Fruit fly (Drosophila melanogaster) whole organism, embryonic: Measurements from ENCODE around the gene CG32425.

Source experiments
- BEAF-32 ChIP-seq: fragments of 200-800 bp; sonication (Bioruptor generic); optimal IDR thresholded peaks from 3 replicates; lab custom pipeline; 2017; ENCODE audit warnings: missing biosample characterization, missing genetic modification characterization, mild to moderate bottlenecking, moderate library complexity, missing genetic modification reagents
- CG10147 ChIP-seq: fragments of 200-800 bp; sonication (Bioruptor generic); optimal IDR thresholded peaks from 2 replicates; lab custom pipeline; 2019; ENCODE audit warnings: missing biosample characterization, mild to moderate bottlenecking, missing genetic modification characterization, moderate library complexity
- CG10274 ChIP-seq: fragments of 200-800 bp; sonication (Bioruptor generic); optimal IDR thresholded peaks from 3 replicates; lab custom pipeline; 2017; ENCODE audit warnings: missing biosample characterization, mild to moderate bottlenecking, missing genetic modification characterization
- CG10979 ChIP-seq: fragments of 200-800 bp; sonication (Bioruptor generic); optimal IDR thresholded peaks from 2 replicates; lab custom pipeline; 2018; ENCODE audit warnings: missing biosample characterization, mild to moderate bottlenecking, missing genetic modification characterization, moderate library complexity
- CG11560 ChIP-seq: fragments of 200-800 bp; sonication (Bioruptor generic); IDR thresholded peaks from 3 replicates; pipeline ENCODE4 v1.3.6; 2022; ENCODE audit warnings: missing biosample characterization, missing genetic modification characterization
- CG11696 ChIP-seq: fragments of 200-800 bp; sonication (Bioruptor generic); IDR thresholded peaks from 2 replicates; pipeline ENCODE4 v1.3.6; 2022; ENCODE audit warnings: missing biosample characterization, missing genetic modification characterization
- CG12071 ChIP-seq: fragments of 200-800 bp; sonication (Bioruptor generic); optimal IDR thresholded peaks from 3 replicates; lab custom pipeline; 2018; ENCODE audit warnings: missing biosample characterization, mild to moderate bottlenecking, missing genetic modification characterization
- CG12155 ChIP-seq: fragments of 200-800 bp; sonication (Bioruptor generic); optimal IDR thresholded peaks from 3 replicates; lab custom pipeline; 2016; ENCODE audit warnings: missing biosample characterization, missing genetic modification characterization
- CG13424 ChIP-seq: fragments of 200-800 bp; sonication (Bioruptor generic); optimal IDR thresholded peaks from 2 replicates; lab custom pipeline; 2019; ENCODE audit warnings: missing biosample characterization, mild to moderate bottlenecking, missing genetic modification characterization, moderate library complexity
- CG15479 ChIP-seq: fragments of 200-800 bp; sonication (Bioruptor generic); optimal IDR thresholded peaks from 3 replicates; lab custom pipeline; 2019; ENCODE audit warnings: missing biosample characterization, mild to moderate bottlenecking, missing genetic modification characterization, moderate library complexity
- CG17186 ChIP-seq: fragments of 200-800 bp; sonication (Bioruptor generic); optimal IDR thresholded peaks from 3 replicates; lab custom pipeline; 2017; ENCODE audit warnings: missing biosample characterization, missing genetic modification reagents, missing genetic modification characterization
- CG18599 ChIP-seq: fragments of 200-800 bp; sonication (Bioruptor generic); optimal IDR thresholded peaks from 3 replicates; lab custom pipeline; 2017; ENCODE audit warnings: missing biosample characterization, missing genetic modification characterization, mild to moderate bottlenecking, moderate library complexity, missing genetic modification reagents
- CG2120 ChIP-seq: fragments of 200-800 bp; sonication (Bioruptor generic); optimal IDR thresholded peaks from 3 replicates; lab custom pipeline; 2016; ENCODE audit warnings: missing biosample characterization, missing genetic modification characterization
- CG31388 ChIP-seq: fragments of 200-800 bp; sonication (Bioruptor generic); optimal IDR thresholded peaks from 2 replicates; lab custom pipeline; 2016; ENCODE audit warnings: missing biosample characterization, missing genetic modification characterization
- CG7556 ChIP-seq: fragments of 200-800 bp; sonication (Bioruptor generic); optimal IDR thresholded peaks from 2 replicates; lab custom pipeline; 2017; ENCODE audit warnings: missing biosample characterization, mild to moderate bottlenecking, missing genetic modification characterization
- CG8765 ChIP-seq: fragments of 200-800 bp; sonication (Bioruptor generic); IDR thresholded peaks from 2 replicates; pipeline ENCODE4 v1.3.6; 2022; ENCODE audit warnings: missing biosample characterization, missing genetic modification characterization
- CG9797 ChIP-seq: fragments of 200-800 bp; sonication (Bioruptor generic); optimal IDR thresholded peaks from 3 replicates; lab custom pipeline; 2018; ENCODE audit warnings: missing biosample characterization, mild to moderate bottlenecking, missing genetic modification characterization
- D19A ChIP-seq: fragments of 200-800 bp; optimal IDR thresholded peaks from 3 replicates; lab custom pipeline; 2019; ENCODE audit warnings: missing biosample characterization, mild to moderate bottlenecking, missing genetic modification characterization, moderate library complexity
- Doc2 ChIP-seq: fragments of 200-800 bp; sonication (Bioruptor generic); IDR thresholded peaks from 2 replicates; pipeline ENCODE4 v1.3.6; 2022; ENCODE audit warnings: missing biosample characterization, missing genetic modification characterization
- Hmx ChIP-seq: fragments of 200-800 bp; sonication (Bioruptor generic); optimal IDR thresholded peaks from 2 replicates; lab custom pipeline; 2016; ENCODE audit warnings: missing biosample characterization, missing genetic modification characterization
- Lhr ChIP-seq: fragments of 200-800 bp; sonication (Bioruptor generic); optimal IDR thresholded peaks from 3 replicates; lab custom pipeline; 2017; ENCODE audit warnings: mild to moderate bottlenecking, missing biosample characterization, missing genetic modification reagents, missing genetic modification characterization
- MBD-R2 ChIP-seq: fragments of 200-800 bp; sonication (Bioruptor generic); IDR thresholded peaks from 2 replicates; pipeline ENCODE4 v1.3.6; 2022; ENCODE audit warnings: missing biosample characterization, missing genetic modification characterization
- MESR4 ChIP-seq: fragments of 200-800 bp; sonication (Bioruptor generic); optimal IDR thresholded peaks from 2 replicates; lab custom pipeline; 2018; ENCODE audit warnings: missing biosample characterization, mild to moderate bottlenecking, missing genetic modification characterization, moderate library complexity
- Meics ChIP-seq: fragments of 200-800 bp; sonication (Bioruptor generic); optimal IDR thresholded peaks from 2 replicates; lab custom pipeline; 2017; ENCODE audit warnings: missing biosample characterization, mild to moderate bottlenecking, missing genetic modification characterization
- Myb ChIP-seq: fragments of 200-800 bp; sonication (Bioruptor generic); optimal IDR thresholded peaks from 2 replicates; lab custom pipeline; 2016; ENCODE audit warnings: missing biosample characterization, missing genetic modification characterization
- Oli ChIP-seq: fragments of 200-800 bp; sonication (Bioruptor generic); optimal IDR thresholded peaks from 2 replicates; lab custom pipeline; 2018; ENCODE audit warnings: missing biosample characterization, mild to moderate bottlenecking, missing genetic modification characterization, moderate library complexity
- Sox100B ChIP-seq: fragments of 200-800 bp; sonication (Bioruptor generic); optimal IDR thresholded peaks from 3 replicates; lab custom pipeline; 2018; ENCODE audit warnings: missing biosample characterization, mild to moderate bottlenecking, missing genetic modification characterization
- TFAM ChIP-seq: fragments of 200-800 bp; sonication (Bioruptor generic); optimal IDR thresholded peaks from 2 replicates; lab custom pipeline; 2017; ENCODE audit warnings: missing biosample characterization, missing genetic modification characterization, inconsistent platforms
- al ChIP-seq: fragments of 200-800 bp; sonication (Bioruptor generic); IDR thresholded peaks from 2 replicates; pipeline ENCODE4 v1.3.6; 2022; ENCODE audit warnings: missing biosample characterization, missing genetic modification characterization
- amos ChIP-seq: fragments of 200-800 bp; sonication (Bioruptor generic); IDR thresholded peaks from 2 replicates; pipeline ENCODE4 v1.3.6; 2022; ENCODE audit warnings: missing biosample characterization, missing genetic modification characterization; ENCODE audit not compliant: partially characterized antibody
- ci ChIP-seq: fragments of 200-800 bp; sonication (Bioruptor generic); IDR thresholded peaks from 3 replicates; pipeline ENCODE4 v1.3.6; 2022; ENCODE audit warnings: missing biosample characterization, missing genetic modification characterization
- crc ChIP-seq: fragments of 200-800 bp; sonication (Bioruptor generic); optimal IDR thresholded peaks from 2 replicates; lab custom pipeline; 2016; ENCODE audit warnings: missing biosample characterization, missing genetic modification characterization
- crol ChIP-seq: fragments of 200-800 bp; sonication (Bioruptor generic); IDR thresholded peaks from 2 replicates; pipeline ENCODE4 v1.3.6; 2022; ENCODE audit warnings: missing biosample characterization, missing genetic modification characterization
- da ChIP-seq: fragments of 200-800 bp; sonication (Bioruptor generic); optimal IDR thresholded peaks from 2 replicates; lab custom pipeline; 2016; ENCODE audit warnings: missing biosample characterization, missing genetic modification characterization
- en ChIP-seq: fragments of 200-800 bp; sonication (Bioruptor generic); optimal IDR thresholded peaks from 2 replicates; lab custom pipeline; 2016; ENCODE audit warnings: missing biosample characterization, missing genetic modification characterization
- eve ChIP-seq, 2 experiments: fragments of >200 bp; optimal IDR thresholded peaks; 2 replicates each; lab custom pipeline; 2017; ENCODE audit warnings: missing biosample characterization in 2 of 2, missing genetic modification characterization in 2 of 2
- eyg ChIP-seq: fragments of 200-800 bp; sonication (Bioruptor generic); optimal IDR thresholded peaks from 3 replicates; lab custom pipeline; 2016; ENCODE audit warnings: missing biosample characterization, missing genetic modification characterization
- fd3F ChIP-seq: fragments of 200-800 bp; sonication (Bioruptor generic); optimal IDR thresholded peaks from 2 replicates; lab custom pipeline; 2018; ENCODE audit warnings: missing biosample characterization, mild to moderate bottlenecking, missing genetic modification characterization, moderate library complexity
- grn ChIP-seq: fragments of 200-800 bp; sonication (Bioruptor generic); optimal IDR thresholded peaks from 3 replicates; lab custom pipeline; 2017; ENCODE audit warnings: missing biosample characterization, missing genetic modification characterization
- gt ChIP-seq: fragments of 200-800 bp; sonication (Bioruptor generic); IDR thresholded peaks from 2 replicates; pipeline ENCODE4 v1.3.6; 2022; ENCODE audit warnings: missing biosample characterization, missing genetic modification characterization
- hkb ChIP-seq, 2 experiments: fragments of 200-800 bp in 1 of 2; fragments of >200 bp in 1 of 2; sonication (Bioruptor generic) in 1 of 2; IDR thresholded peaks in 1 of 2; optimal IDR thresholded peaks in 1 of 2; 2 replicates each; pipeline versions ENCODE4 v1.3.6 to Lab custom; 2017 to 2022; ENCODE audit warnings: missing biosample characterization in 1 of 2, missing genetic modification characterization in 1 of 2
- jigr1 ChIP-seq: fragments of 200-800 bp; sonication (Bioruptor generic); IDR thresholded peaks from 3 replicates; pipeline ENCODE4 v1.3.6; 2022; ENCODE audit warnings: missing biosample characterization, missing genetic modification characterization
- lov ChIP-seq, 2 experiments: fragments of 200-800 bp in 1 of 2; fragments of >200 bp in 1 of 2; sonication (Bioruptor generic) in 1 of 2; IDR thresholded peaks in 1 of 2; optimal IDR thresholded peaks in 1 of 2; 2 replicates in 1 of 2; 3 replicates in 1 of 2; pipeline versions ENCODE4 v1.3.6 to Lab custom; 2017 to 2022; ENCODE audit warnings: missing biosample characterization in 1 of 2, missing genetic modification characterization in 1 of 2
- mam ChIP-seq: fragments of 200-800 bp; sonication (Bioruptor generic); optimal IDR thresholded peaks from 3 replicates; lab custom pipeline; 2016; ENCODE audit warnings: missing biosample characterization, missing genetic modification characterization
- nmo ChIP-seq: fragments of 200-800 bp; sonication (Bioruptor generic); optimal IDR thresholded peaks from 2 replicates; lab custom pipeline; 2018; ENCODE audit warnings: missing biosample characterization, mild to moderate bottlenecking, missing genetic modification characterization, moderate library complexity
- org-1 ChIP-seq: fragments of 200-800 bp; sonication (Bioruptor generic); optimal IDR thresholded peaks from 2 replicates; lab custom pipeline; 2017; ENCODE audit warnings: missing biosample characterization, missing genetic modification characterization
- pfk ChIP-seq: fragments of 200-800 bp; sonication (Bioruptor generic); optimal IDR thresholded peaks from 2 replicates; lab custom pipeline; 2018; ENCODE audit warnings: missing biosample characterization, mild to moderate bottlenecking, missing genetic modification characterization, moderate library complexity
- sisA ChIP-seq: fragments of 200-800 bp; sonication (Bioruptor generic); IDR thresholded peaks from 2 replicates; pipeline ENCODE4 v1.3.6; 2022; ENCODE audit warnings: missing biosample characterization, missing genetic modification characterization
- wor ChIP-seq: fragments of 200-800 bp; sonication (Bioruptor generic); IDR thresholded peaks from 2 replicates; pipeline ENCODE4 v1.3.6; 2022; ENCODE audit warnings: missing biosample characterization, missing genetic modification characterization

Gene CG32425

DNA sequence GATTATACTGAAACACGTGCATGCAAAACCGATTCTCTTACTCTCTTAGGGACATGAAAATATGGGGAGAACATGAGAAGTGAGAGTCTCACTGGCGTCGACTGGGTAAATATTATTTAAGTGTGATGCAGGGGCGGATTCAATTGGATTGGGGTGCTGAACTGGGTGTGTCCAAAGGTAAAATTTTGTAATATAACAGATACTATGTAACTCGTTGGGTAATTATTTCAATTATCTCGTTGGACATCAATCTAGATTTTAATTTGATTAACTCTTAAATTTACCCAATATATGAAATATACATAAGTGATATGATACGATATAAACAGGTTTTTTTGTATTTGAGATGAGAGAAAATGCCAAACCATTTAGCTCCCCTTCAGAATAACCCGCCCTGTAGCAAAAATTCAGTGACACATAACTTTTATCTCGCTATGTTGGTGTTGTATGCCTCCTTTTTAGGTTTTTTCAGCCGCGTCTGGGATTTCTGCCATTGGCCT lies 11.1 kb downstream of the CG32425 start (continued):
- peak; percentile 65 for TF ChIP-seq grn
- peak; percentile 98 for TF ChIP-seq CG18599 (GFP tag; lab: Kevin White, UChicago)
- peak; percentile 84; the same call in 1 of the 2 replicates for TF ChIP-seq CG8765
- TF ChIP-seq ci (GFP tag; lab: Robert Waterston, UW), result peak; percentile 86; the same call in 2 of the 3 replicates
- peak; percentile 69 for TF ChIP-seq da (GFP tag; lab: Kevin White, UChicago)
- TF ChIP-seq jigr1 (GFP tag; lab: Robert Waterston, UW), result peak; percentile 85; the same call in 2 of the 3 replicates
- peak; percentile 93 for TF ChIP-seq CG7556 (GFP tag; lab: Kevin White, UChicago)
- peak; percentile 38 for TF ChIP-seq pfk
- TF ChIP-seq Doc2 (GFP tag; lab: Robert Waterston, UW), result no peak
- TF ChIP-seq CG10147 (GFP tag; lab: Kevin White, UChicago), result peak; percentile 97
- no peak for TF ChIP-seq lov (optimal IDR thresholded peaks at IDR 0.05; lab: Kevin White, UChicago)
- TF ChIP-seq lov (GFP tag; IDR thresholded peaks at IDR 0.05; lab: Robert Waterston, UW), result peak; percentile 90
- peak; percentile 37 for TF ChIP-seq Lhr
- peak; percentile 79 for TF ChIP-seq Myb (GFP tag; lab: Kevin White, UChicago)
- peak; percentile 97 for TF ChIP-seq mam
- TF ChIP-seq CG17186, result peak; percentile 38
- TF ChIP-seq CG9797 (GFP tag; lab: Kevin White, UChicago), result peak; percentile 2
- TF ChIP-seq CG12155 (GFP tag; lab: Kevin White, UChicago), result peak; percentile 96
- TF ChIP-seq Hmx (GFP tag; lab: Kevin White, UChicago), result peak; percentile 87
- peak; percentile 99 for TF ChIP-seq CG2120 (GFP tag; lab: Kevin White, UChicago)
- peak; percentile 81 for TF ChIP-seq CG12071 (GFP tag; lab: Kevin White, UChicago)
- peak; percentile 67 for TF ChIP-seq en
- TF ChIP-seq BEAF-32 (GFP tag; lab: Kevin White, UChicago), result peak; percentile 31
- peak; percentile 82 for TF ChIP-seq eyg
- TF ChIP-seq CG11560, result peak; percentile 88
- peak; percentile 85 for TF ChIP-seq D19A (tag; lab: Kevin White, UChicago)
- TF ChIP-seq gt (GFP tag; lab: Robert Waterston, UW), result peak; percentile 73
- peak; percentile 89 for TF ChIP-seq CG10274 (GFP tag; lab: Kevin White, UChicago)
- peak; percentile 96 for TF ChIP-seq Meics
- TF ChIP-seq fd3F (GFP tag; lab: Kevin White, UChicago), result peak; percentile 94
- peak; percentile 59; the same call in 1 of the 2 replicates for TF ChIP-seq amos (GFP tag; lab: Robert Waterston, UW)
- TF ChIP-seq sisA (GFP tag; lab: Robert Waterston, UW), result peak; percentile 90
- TF ChIP-seq CG11696 (GFP tag; lab: Robert Waterston, UW), result peak; percentile 74
- peak; percentile 92 for TF ChIP-seq Oli
- TF ChIP-seq hkb (optimal IDR thresholded peaks at IDR 0.05; lab: Kevin White, UChicago), result no peak
- TF ChIP-seq hkb (GFP tag; IDR thresholded peaks at IDR 0.05; lab: Robert Waterston, UW), result peak; percentile 88
- peak; percentile 42; the same call in 1 of the 2 replicates for TF ChIP-seq wor (GFP tag; lab: Robert Waterston, UW)
- TF ChIP-seq org-1, result peak; percentile 89
- TF ChIP-seq eve (GFP tag; optimal IDR thresholded peaks at IDR 0.05; lab: Kevin White, UChicago), result peak in 1 of 2 experiments; percentile 80
- TF ChIP-seq TFAM, result peak; percentile 38
- TF ChIP-seq CG31388 (GFP tag; lab: Kevin White, UChicago), result peak; percentile 85
- peak; percentile 95 for TF ChIP-seq al (GFP tag; lab: Robert Waterston, UW)
- peak; percentile 94 for TF ChIP-seq nmo (GFP tag; lab: Kevin White, UChicago)
- TF ChIP-seq MESR4, result peak; percentile 14
- peak; percentile 87 for TF ChIP-seq MBD-R2 (GFP tag; lab: Robert Waterston, UW)
- TF ChIP-seq Sox100B (GFP tag; lab: Kevin White, UChicago), result peak; percentile 88
- TF ChIP-seq CG15479 (GFP tag; lab: Kevin White, UChicago), result no peak
- TF ChIP-seq CG10979 (tag; lab: Kevin White, UChicago), result peak; percentile 88
- no peak; the same call in 1 of the 2 replicates for TF ChIP-seq crol (GFP tag; lab: Robert Waterston, UW)
- TF ChIP-seq CG13424 (tag; lab: Kevin White, UChicago), result peak; percentile 90
- peak; percentile 92 for TF ChIP-seq crc (GFP tag; lab: Kevin White, UChicago)
